Worm (Caenorhabditis elegans) whole organism, late embryonic: ENCODE measurements around the gene fbxa-55.

Experiments
- ama-1 ChIP-seq: fragments of 150-350 bp; optimal IDR thresholded peaks from 2 replicates; lab custom pipeline; 2014
- che-1 ChIP-seq: sonication (generic microtip); optimal IDR thresholded peaks from 2 replicates; lab custom pipeline; 2016; ENCODE audit warnings: mild to moderate bottlenecking, missing genetic modification characterization, missing compliant biosample characterization
- elt-2 ChIP-seq: sonication (generic microtip); optimal IDR thresholded peaks from 2 replicates; lab custom pipeline; 2016; ENCODE audit warnings: missing genetic modification reagents, missing genetic modification characterization, missing compliant biosample characterization
- hlh-13 ChIP-seq: fragments of 200-800 bp; sonication (Bioruptor generic); optimal IDR thresholded peaks from 2 replicates; lab custom pipeline; 2018; ENCODE audit warnings: mild to moderate bottlenecking, missing genetic modification characterization, missing compliant biosample characterization
- lin-11 ChIP-seq: fragments of 200-800 bp; sonication (Bioruptor generic); optimal IDR thresholded peaks from 2 replicates; lab custom pipeline; 2018; ENCODE audit warnings: mild to moderate bottlenecking, missing genetic modification characterization, missing compliant biosample characterization
- madf-2 ChIP-seq: sonication (generic microtip); optimal IDR thresholded peaks from 2 replicates; lab custom pipeline; 2017; ENCODE audit warnings: missing genetic modification characterization, missing compliant biosample characterization
- pha-4 ChIP-seq: fragments of 150-350 bp; optimal IDR thresholded peaks from 2 replicates; lab custom pipeline; 2018; ENCODE audit warnings: missing biosample characterization, missing genetic modification reagents, missing genetic modification characterization
- pros-1 ChIP-seq: fragments of 150-350 bp; optimal IDR thresholded peaks from 2 replicates; lab custom pipeline; 2014; ENCODE audit warnings: missing biosample characterization, missing genetic modification reagents, missing genetic modification characterization

ce11 chrIII:954553-954952, 18.7 kb upstream of the fbxa-55 start, which contains the start of the genes T12B5.15 and T12B5.14:
- TF ChIP-seq hlh-13 (GFP tag; lab: Kevin White, UChicago) (no peak), pros-1 (tag; lab: Kevin White, UChicago) (no peak), lin-11 (tag; lab: Kevin White, UChicago) (no peak), ama-1 (lab: Kevin White, UChicago) (no peak), pha-4 (no peak), madf-2 (tag; lab: Kevin White, UChicago) (no peak), che-1 (no peak), elt-2 (no peak)
